Worm (Caenorhabditis elegans) whole organism, L3 larva: ENCODE measurements around the gene sca-1.

Experiments used
- ama-1 ChIP-seq: fragments of 150-350 bp; optimal IDR thresholded peaks from 2 replicates; lab custom pipeline; 2018
- egl-27 ChIP-seq: sonication (generic microtip); optimal IDR thresholded peaks from 4 replicates; lab custom pipeline; 2017; ENCODE audit warnings: missing biosample characterization, missing genetic modification reagents, missing genetic modification characterization
- elt-3 ChIP-seq, 3 experiments: fragments of 150-350 bp in 1 of 3; sonication (generic microtip) in 2 of 3; optimal IDR thresholded peaks; 2 replicates in 2 of 3; 4 replicates in 1 of 3; lab custom pipeline; 2014 to 2017; ENCODE audit warnings: missing biosample characterization in 3 of 3, missing genetic modification characterization in 3 of 3
- lin-39 ChIP-seq: fragments of 150-350 bp; optimal IDR thresholded peaks from 2 replicates; lab custom pipeline; 2018; ENCODE audit warnings: missing biosample characterization, missing genetic modification reagents, missing genetic modification characterization
- mml-1 ChIP-seq: fragments of 150-350 bp; sonication (generic microtip); optimal IDR thresholded peaks from 3 replicates; lab custom pipeline; 2014; ENCODE audit warnings: missing biosample characterization, missing genetic modification characterization
- nhr-12 ChIP-seq: fragments of 150-350 bp; optimal IDR thresholded peaks from 2 replicates; lab custom pipeline; 2014; ENCODE audit warnings: missing biosample characterization, missing genetic modification characterization
- nhr-23 ChIP-seq: fragments of 150-350 bp; optimal IDR thresholded peaks from 2 replicates; lab custom pipeline; 2014; ENCODE audit warnings: missing biosample characterization, missing genetic modification reagents, missing genetic modification characterization
- nhr-237 ChIP-seq: fragments of 150-350 bp; optimal IDR thresholded peaks from 2 replicates; lab custom pipeline; 2014; ENCODE audit warnings: missing biosample characterization, missing genetic modification characterization
- nhr-67 ChIP-seq: fragments of 150-350 bp; optimal IDR thresholded peaks from 2 replicates; lab custom pipeline; 2014; ENCODE audit warnings: missing biosample characterization, missing genetic modification characterization
- nhr-76 ChIP-seq: fragments of 150-350 bp; sonication (generic microtip); optimal IDR thresholded peaks from 5 replicates; lab custom pipeline; 2014; ENCODE audit warnings: missing biosample characterization, missing genetic modification characterization
- unc-62 ChIP-seq: fragments of 150-350 bp; sonication (generic microtip); optimal IDR thresholded peaks from 4 replicates; lab custom pipeline; 2014; ENCODE audit warnings: missing biosample characterization, missing genetic modification reagents, missing genetic modification characterization

DNA sequence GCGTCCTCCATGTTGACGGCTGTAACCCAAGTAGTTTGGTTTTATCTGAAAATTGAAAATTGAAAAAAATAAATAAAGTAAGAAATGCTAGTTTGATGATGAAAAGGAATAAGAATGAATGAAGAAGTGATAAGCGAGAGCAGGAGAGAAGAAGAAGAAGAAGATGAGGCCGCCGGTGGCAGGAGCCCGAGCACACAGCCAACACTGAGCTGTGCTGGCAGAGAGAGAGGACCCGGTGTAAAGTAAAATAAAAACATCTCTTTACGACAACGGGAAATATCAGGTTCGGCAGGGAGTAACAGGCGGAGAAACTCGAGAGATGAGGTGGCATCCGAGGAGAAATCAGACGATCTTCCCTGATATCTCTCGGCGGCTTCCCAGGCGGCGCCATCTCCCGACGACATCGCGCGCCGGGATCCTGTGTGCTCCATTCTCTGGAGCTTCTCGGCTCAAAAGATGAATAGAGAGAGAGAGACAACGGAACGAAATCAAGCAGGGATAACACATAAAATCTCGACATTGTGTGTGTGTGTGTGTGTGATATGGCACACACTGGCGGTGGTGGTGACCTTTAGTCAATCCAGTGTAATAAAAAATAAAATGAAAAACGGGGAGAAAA is at the start of gene sca-1:
- TF ChIP-seq nhr-237 (no peak), unc-62 (no peak), nhr-23 (tag; lab: Kevin White, UChicago) (no peak), ama-1 (no peak), nhr-67 (tag; lab: Kevin White, UChicago) (no peak), mml-1 (tag; lab: Kevin White, UChicago) (no peak), nhr-12 (tag; lab: Kevin White, UChicago) (no peak), nhr-76 (no peak), elt-3 (tag; optimal IDR thresholded peaks at IDR 0.05; lab: Kevin White, UChicago) (no peak), lin-39 (tag; lab: Kevin White, UChicago) (no peak), egl-27 (no peak)
